Fruit fly (Drosophila melanogaster) whole organism, embryonic: ENCODE results near the gene Gr93d.

Experiments
- CG10267 ChIP-seq: fragments of 200-800 bp; sonication (Bioruptor generic); optimal IDR thresholded peaks from 2 replicates; lab custom pipeline; 2018; ENCODE audit warnings: missing biosample characterization, mild to moderate bottlenecking, missing genetic modification characterization, moderate library complexity
- CG11085 ChIP-seq: fragments of 200-800 bp; sonication (Bioruptor generic); IDR thresholded peaks from 2 replicates; pipeline ENCODE4 v1.3.6; 2022; ENCODE audit warnings: missing biosample characterization, missing genetic modification characterization
- CG11456 ChIP-seq: fragments of 200-800 bp; sonication (Bioruptor generic); IDR thresholded peaks from 3 replicates; pipeline ENCODE4 v1.3.6; 2022; ENCODE audit warnings: missing biosample characterization, missing genetic modification characterization
- CG14710 ChIP-seq: fragments of 200-800 bp; sonication (Bioruptor generic); optimal IDR thresholded peaks from 3 replicates; lab custom pipeline; 2019; ENCODE audit warnings: missing biosample characterization, mild to moderate bottlenecking, missing genetic modification characterization, moderate library complexity
- CG1602 ChIP-seq: fragments of 200-800 bp; sonication (Bioruptor generic); optimal IDR thresholded peaks from 3 replicates; lab custom pipeline; 2016; ENCODE audit warnings: missing biosample characterization, missing genetic modification characterization
- CG1603 ChIP-seq: fragments of 200-800 bp; sonication (Bioruptor generic); optimal IDR thresholded peaks from 2 replicates; lab custom pipeline; 2019; ENCODE audit warnings: missing biosample characterization, mild to moderate bottlenecking, missing genetic modification characterization, moderate library complexity
- CG1792 ChIP-seq: fragments of 200-800 bp; sonication (Bioruptor generic); optimal IDR thresholded peaks from 2 replicates; lab custom pipeline; 2016; ENCODE audit warnings: missing biosample characterization, missing genetic modification characterization
- CG2199 ChIP-seq: fragments of 200-800 bp; sonication (Bioruptor generic); IDR thresholded peaks from 3 replicates; pipeline ENCODE4 v1.3.6; 2022; ENCODE audit warnings: missing biosample characterization, missing genetic modification characterization
- CG32532 ChIP-seq: fragments of 200-800 bp; sonication (Bioruptor generic); IDR thresholded peaks from 2 replicates; pipeline ENCODE4 v1.3.6; 2022; ENCODE audit warnings: missing biosample characterization, missing genetic modification characterization
- CG4360 ChIP-seq: fragments of 200-800 bp; sonication (Bioruptor generic); IDR thresholded peaks from 2 replicates; pipeline ENCODE4 v1.3.6; 2022; ENCODE audit warnings: missing biosample characterization, missing genetic modification characterization
- CG6791 ChIP-seq: fragments of 200-800 bp; sonication (Bioruptor generic); IDR thresholded peaks from 3 replicates; pipeline ENCODE4 v1.3.6; 2022; ENCODE audit warnings: missing biosample characterization, missing genetic modification characterization; ENCODE audit not compliant: partially characterized antibody
- CG7963 ChIP-seq: fragments of 200-800 bp; sonication (Bioruptor generic); IDR thresholded peaks from 3 replicates; pipeline ENCODE4 v1.3.6; 2022; ENCODE audit warnings: missing biosample characterization, missing genetic modification characterization; ENCODE audit not compliant: partially characterized antibody
- CG8478 ChIP-seq: fragments of >200 bp; optimal IDR thresholded peaks from 2 replicates; lab custom pipeline; 2018
- CG8924 ChIP-seq: fragments of 200-800 bp; optimal IDR thresholded peaks from 3 replicates; lab custom pipeline; 2019; ENCODE audit warnings: missing biosample characterization, mild to moderate bottlenecking, missing genetic modification characterization, moderate library complexity
- CTCF ChIP-seq: fragments of 200-800 bp; sonication (Bioruptor generic); optimal IDR thresholded peaks from 2 replicates; lab custom pipeline; 2017; ENCODE audit warnings: missing biosample characterization, mild to moderate bottlenecking, missing genetic modification characterization, moderate library complexity
- Camta ChIP-seq: fragments of 200-800 bp; sonication (Bioruptor generic); optimal IDR thresholded peaks from 2 replicates; lab custom pipeline; 2016; ENCODE audit warnings: missing biosample characterization, missing genetic modification characterization
- Drgx ChIP-seq: fragments of 200-800 bp; sonication (Bioruptor generic); IDR thresholded peaks from 2 replicates; pipeline ENCODE4 v1.3.6; 2022; ENCODE audit warnings: missing biosample characterization, missing genetic modification characterization
- Hey ChIP-seq: fragments of 200-800 bp; sonication (Bioruptor generic); optimal IDR thresholded peaks from 3 replicates; lab custom pipeline; 2018; ENCODE audit warnings: missing biosample characterization, mild to moderate bottlenecking, missing genetic modification characterization
- Hmr ChIP-seq: fragments of 200-800 bp; sonication (Bioruptor generic); optimal IDR thresholded peaks from 3 replicates; lab custom pipeline; 2017; ENCODE audit warnings: mild to moderate bottlenecking, missing biosample characterization, missing genetic modification reagents, missing genetic modification characterization
- Hr39 ChIP-seq: fragments of >200 bp; optimal IDR thresholded peaks from 2 replicates; lab custom pipeline; 2017
- Med ChIP-seq: fragments of 200-800 bp; sonication (Bioruptor generic); peaks from one replicate; lab custom pipeline; 2016; ENCODE audit warnings: missing biosample characterization, missing genetic modification characterization, mild to moderate bottlenecking, inconsistent platforms, moderate library complexity
- Opbp ChIP-seq: fragments of 200-800 bp; sonication (Bioruptor generic); IDR thresholded peaks from 3 replicates; pipeline ENCODE4 v1.3.6; 2022; ENCODE audit warnings: missing biosample characterization, missing genetic modification characterization; ENCODE audit not compliant: partially characterized antibody
- Spps ChIP-seq: fragments of 200-800 bp; sonication (Bioruptor generic); optimal IDR thresholded peaks from 2 replicates; lab custom pipeline; 2018; ENCODE audit warnings: missing biosample characterization, mild to moderate bottlenecking, missing genetic modification characterization
- amos ChIP-seq: fragments of 200-800 bp; sonication (Bioruptor generic); IDR thresholded peaks from 2 replicates; pipeline ENCODE4 v1.3.6; 2022; ENCODE audit warnings: missing biosample characterization, missing genetic modification characterization; ENCODE audit not compliant: partially characterized antibody
- ap ChIP-seq: fragments of 200-800 bp; sonication (Bioruptor generic); IDR thresholded peaks from 2 replicates; pipeline ENCODE4 v1.3.6; 2022; ENCODE audit warnings: missing biosample characterization, missing genetic modification characterization
- ato ChIP-seq: fragments of 200-800 bp; sonication (Bioruptor generic); IDR thresholded peaks from 2 replicates; pipeline ENCODE4 v1.3.6; 2022; ENCODE audit warnings: missing biosample characterization, missing genetic modification characterization; ENCODE audit not compliant: partially characterized antibody
- az2 ChIP-seq: fragments of 200-800 bp; sonication (Bioruptor generic); optimal IDR thresholded peaks from 3 replicates; lab custom pipeline; 2016; ENCODE audit warnings: missing biosample characterization, missing genetic modification characterization
- cg ChIP-seq: fragments of 200-800 bp; sonication (Bioruptor generic); optimal IDR thresholded peaks from 3 replicates; lab custom pipeline; 2019; ENCODE audit warnings: missing biosample characterization, mild to moderate bottlenecking, missing genetic modification characterization, moderate library complexity
- da ChIP-seq: fragments of 200-800 bp; sonication (Bioruptor generic); optimal IDR thresholded peaks from 2 replicates; lab custom pipeline; 2016; ENCODE audit warnings: missing biosample characterization, missing genetic modification characterization
- disco-r ChIP-seq: fragments of 200-800 bp; sonication (Bioruptor generic); optimal IDR thresholded peaks from 2 replicates; lab custom pipeline; 2016; ENCODE audit warnings: missing biosample characterization, missing genetic modification characterization
- exex ChIP-seq: fragments of 200-800 bp; sonication (Bioruptor generic); optimal IDR thresholded peaks from 4 replicates; lab custom pipeline; 2018; ENCODE audit warnings: missing biosample characterization, mild to moderate bottlenecking, missing genetic modification characterization, moderate library complexity
- grau ChIP-seq: fragments of 200-800 bp; optimal IDR thresholded peaks from 3 replicates; lab custom pipeline; 2019; ENCODE audit warnings: missing biosample characterization, mild to moderate bottlenecking, missing genetic modification characterization, moderate library complexity
- kay ChIP-seq: fragments of 200-800 bp; sonication (Bioruptor generic); optimal IDR thresholded peaks from 2 replicates; lab custom pipeline; 2016; ENCODE audit warnings: missing biosample characterization, missing genetic modification characterization
- nerfin-2 ChIP-seq: fragments of 200-800 bp; sonication (Bioruptor generic); IDR thresholded peaks from 2 replicates; pipeline ENCODE4 v1.3.6; 2022; ENCODE audit warnings: missing biosample characterization, missing genetic modification characterization; ENCODE audit not compliant: partially characterized antibody
- nmo ChIP-seq: fragments of 200-800 bp; sonication (Bioruptor generic); optimal IDR thresholded peaks from 2 replicates; lab custom pipeline; 2018; ENCODE audit warnings: missing biosample characterization, mild to moderate bottlenecking, missing genetic modification characterization, moderate library complexity
- pita ChIP-seq: fragments of 200-800 bp; sonication (Bioruptor generic); optimal IDR thresholded peaks from 2 replicates; lab custom pipeline; 2017; ENCODE audit warnings: missing biosample characterization, mild to moderate bottlenecking, missing genetic modification characterization
- repo ChIP-seq: fragments of 200-800 bp; sonication (Bioruptor generic); optimal IDR thresholded peaks from 2 replicates; lab custom pipeline; 2016; ENCODE audit warnings: missing biosample characterization, missing genetic modification characterization
- rib ChIP-seq: fragments of 200-800 bp; sonication (Bioruptor generic); IDR thresholded peaks from 2 replicates; pipeline ENCODE4 v1.3.6; 2022; ENCODE audit warnings: missing biosample characterization, missing genetic modification characterization
- sens ChIP-seq: fragments of 200-800 bp; sonication (Bioruptor generic); peaks from one replicate; lab custom pipeline; 2016; ENCODE audit warnings: missing biosample characterization, missing genetic modification characterization
- tap ChIP-seq: fragments of 200-800 bp; optimal IDR thresholded peaks from 3 replicates; lab custom pipeline; 2019; ENCODE audit warnings: missing biosample characterization, mild to moderate bottlenecking, missing genetic modification characterization, moderate library complexity
- unc-4 ChIP-seq: fragments of 200-800 bp; sonication (Bioruptor generic); IDR thresholded peaks from 2 replicates; pipeline ENCODE4 v1.3.6; 2022; ENCODE audit warnings: missing biosample characterization, missing genetic modification characterization; ENCODE audit not compliant: partially characterized antibody
- vvl ChIP-seq: fragments of 200-800 bp; sonication (Bioruptor generic); IDR thresholded peaks from 2 replicates; pipeline ENCODE4 v1.3.6; 2022; ENCODE audit warnings: missing biosample characterization, missing genetic modification characterization
- zfh1 ChIP-seq: fragments of 200-800 bp; sonication (Bioruptor generic); IDR thresholded peaks from 3 replicates; pipeline ENCODE4 v1.3.6; 2022; ENCODE audit warnings: missing biosample characterization, missing genetic modification characterization

Gene Gr93d

dm6 chr3R:21888696-21889602 lies 42.5 kb upstream of the Gr93d start, which contains the start of gene CG43844 (continued):
- peak; percentile 94 for TF ChIP-seq CG14710 (tag; lab: Kevin White, UChicago)
- peak; percentile 53; the same call in 1 of the 2 replicates for TF ChIP-seq nerfin-2 (GFP tag; lab: Robert Waterston, UW)
- no peak for TF ChIP-seq Camta
- TF ChIP-seq Hey: peak; percentile 65
- TF ChIP-seq disco-r (GFP tag; lab: Kevin White, UChicago): no peak
- TF ChIP-seq CG2199 (GFP tag; lab: Robert Waterston, UW): peak; percentile 80
- TF ChIP-seq CG11456 (GFP tag; lab: Robert Waterston, UW): 0 out of 3 replicates have a peak, but pooled peaks have one; percentile 47
- peak; percentile 14; the same call in 1 of the 2 replicates for TF ChIP-seq Drgx (GFP tag; lab: Robert Waterston, UW)
- peak; percentile 13 for TF ChIP-seq nmo
- no peak for TF ChIP-seq Spps (tag; lab: Kevin White, UChicago)
- no peak for TF ChIP-seq zfh1
- peak; percentile 70; the same call in 2 of the 3 replicates for TF ChIP-seq CG6791 (GFP tag; lab: Robert Waterston, UW)
- peak; percentile 1 for TF ChIP-seq exex (tag; lab: Kevin White, UChicago)
- no peak for TF ChIP-seq az2 (GFP tag; lab: Kevin White, UChicago)
- no peak for TF ChIP-seq CG1602 (GFP tag; lab: Kevin White, UChicago)
- peak; percentile 54; the same call in 2 of the 3 replicates for TF ChIP-seq Opbp (GFP tag; lab: Robert Waterston, UW)
- peak; percentile 50 for TF ChIP-seq grau (tag; lab: Kevin White, UChicago)
- TF ChIP-seq CG11085 (GFP tag; lab: Robert Waterston, UW): no peak
- 0 out of 2 replicates have a peak, but pooled peaks have one; percentile 32 for TF ChIP-seq unc-4 (GFP tag; lab: Robert Waterston, UW)
- TF ChIP-seq pita (GFP tag; lab: Kevin White, UChicago): peak; percentile 72
- TF ChIP-seq repo (GFP tag; lab: Kevin White, UChicago): no peak
- peak; percentile 19 for TF ChIP-seq CG10267
- TF ChIP-seq CG32532 (GFP tag; lab: Robert Waterston, UW): 0 out of 2 replicates have a peak, but pooled peaks have one; percentile 4
- TF ChIP-seq rib (GFP tag; lab: Robert Waterston, UW): no peak
- no peak for TF ChIP-seq CG8924 (tag; lab: Kevin White, UChicago)
- no peak for TF ChIP-seq da (GFP tag; lab: Kevin White, UChicago)
- peak; percentile 44 for TF ChIP-seq kay (GFP tag; lab: Kevin White, UChicago)
- peak; percentile 12 for TF ChIP-seq CG1603 (tag; lab: Kevin White, UChicago)
- no peak for TF ChIP-seq CG4360 (GFP tag; lab: Robert Waterston, UW)
- TF ChIP-seq CG1792 (GFP tag; lab: Kevin White, UChicago): no peak
- no peak for TF ChIP-seq ato (GFP tag; lab: Robert Waterston, UW)
- peak; percentile 62; the same call in 1 of the 2 replicates for TF ChIP-seq vvl (GFP tag; lab: Robert Waterston, UW)
- no peak for TF ChIP-seq ap (GFP tag; lab: Robert Waterston, UW)
- TF ChIP-seq CTCF (GFP tag; lab: Kevin White, UChicago): peak; percentile 84
- TF ChIP-seq amos (GFP tag; lab: Robert Waterston, UW): peak; percentile 74
- peak; percentile 52 for TF ChIP-seq sens (GFP tag; lab: Kevin White, UChicago)
- TF ChIP-seq Hr39 (lab: Kevin White, UChicago): no peak
- TF ChIP-seq tap (tag; lab: Kevin White, UChicago): no peak
- peak; percentile 69 for TF ChIP-seq CG8478 (lab: Kevin White, UChicago)
- peak; percentile 37 for TF ChIP-seq Hmr (GFP tag; lab: Kevin White, UChicago)
- TF ChIP-seq Med (GFP tag; lab: Kevin White, UChicago): peak; percentile 58
- TF ChIP-seq CG7963 (GFP tag; lab: Robert Waterston, UW): peak; percentile 34; the same call in 1 of the 3 replicates
- TF ChIP-seq cg (GFP tag; lab: Kevin White, UChicago): peak; percentile 40
